Worm (Caenorhabditis elegans): ENCODE measurements around the gene haf-3.
"Not testable (repeated sequence)": the region's sequence is repeated elsewhere in the genome, so short reads cannot be mapped to it uniquely, and the experiment has no call there.

The haf-3 gene

DNA sequence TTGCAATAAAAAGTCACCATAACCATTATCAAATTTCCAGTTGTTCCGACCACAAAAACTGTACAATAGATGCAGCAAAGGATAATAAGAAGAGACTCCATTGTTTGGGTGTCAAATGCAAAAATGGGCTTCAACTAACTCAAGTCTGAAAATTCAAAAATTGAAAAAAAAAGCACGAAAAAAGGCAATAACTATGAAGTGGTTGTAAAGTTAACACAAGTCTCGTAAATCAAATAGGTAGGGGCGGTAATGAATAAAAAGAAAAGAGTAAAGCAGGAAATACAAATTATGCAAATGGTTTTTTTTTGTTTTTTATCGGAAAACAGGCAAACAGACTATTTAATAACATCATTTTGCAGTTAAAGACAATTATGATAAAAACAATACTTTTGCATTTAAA lies 41.4 kb upstream of the haf-3 start, which contains the start of gene srsx-38:
Gene srsx-38, minus strand, starts transcription at position 101 of the 400 bp plus-strand sequence.
- TF ChIP-seq ceh-63 (GFP tag; optimal IDR thresholded peaks at IDR 0.05); C34B4.2 (tag; optimal IDR thresholded peaks at IDR 0.05); rnt-1 (tag; optimal IDR thresholded peaks at IDR 0.05): not testable (repeated sequence)

DNA sequence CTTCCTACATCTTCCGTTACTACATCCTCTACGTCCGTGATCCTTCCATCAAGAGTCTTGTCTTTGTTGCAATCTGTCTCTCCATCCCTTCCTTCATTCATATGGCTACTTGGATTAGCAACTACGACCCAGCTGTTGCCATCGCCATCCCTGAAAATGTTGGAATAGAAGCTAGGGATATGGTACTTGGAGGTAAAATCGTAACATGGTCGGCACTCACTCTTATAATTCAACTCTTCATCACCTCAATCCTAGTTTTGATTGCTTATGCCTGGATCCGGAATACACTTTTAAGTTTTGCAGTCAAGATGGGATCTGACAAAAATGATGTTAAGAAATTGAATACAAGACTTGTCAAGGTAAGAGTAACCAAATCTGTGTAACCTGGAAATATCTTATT lies 37.8 kb upstream of the haf-3 start, which contains the start of gene T26E4.18:
Gene T26E4.18, minus strand, starts transcription at position 101 of the 400 bp plus-strand sequence.
- not testable (repeated sequence) for TF ChIP-seq dpl-1 (GFP tag; optimal IDR thresholded peaks at IDR 0.05); alr-1 (tag; optimal IDR thresholded peaks at IDR 0.05; ENCODE audit: borderline replicate concordance); sox-4 (tag; optimal IDR thresholded peaks at IDR 0.05)

DNA sequence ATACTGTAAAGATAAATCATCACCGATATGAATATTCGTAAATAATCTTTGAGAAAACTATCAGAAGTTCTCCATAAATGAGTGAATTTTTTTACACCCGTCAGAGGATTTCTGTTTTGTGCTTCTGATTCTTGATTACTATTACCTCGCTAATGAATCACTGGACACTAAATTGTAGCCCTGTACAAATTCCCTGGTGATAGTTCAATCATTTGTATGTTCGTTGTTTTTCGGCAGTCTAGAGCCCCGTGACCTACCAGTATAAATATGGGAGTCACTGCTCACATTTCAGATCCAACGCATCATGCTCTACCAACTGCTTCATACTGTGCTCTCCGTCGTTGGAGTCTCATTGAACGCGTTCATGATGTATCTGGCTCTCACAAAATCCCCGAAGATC lies 37.1 kb upstream of the haf-3 start, which contains the start of gene srd-27:
Gene srd-27, plus strand, starts transcription at position 301 of the 400 bp plus-strand sequence.
- TF ChIP-seq dsc-1, nhr-47, nhr-11 (tag; optimal IDR thresholded peaks at IDR 0.05): not testable (repeated sequence)

DNA sequence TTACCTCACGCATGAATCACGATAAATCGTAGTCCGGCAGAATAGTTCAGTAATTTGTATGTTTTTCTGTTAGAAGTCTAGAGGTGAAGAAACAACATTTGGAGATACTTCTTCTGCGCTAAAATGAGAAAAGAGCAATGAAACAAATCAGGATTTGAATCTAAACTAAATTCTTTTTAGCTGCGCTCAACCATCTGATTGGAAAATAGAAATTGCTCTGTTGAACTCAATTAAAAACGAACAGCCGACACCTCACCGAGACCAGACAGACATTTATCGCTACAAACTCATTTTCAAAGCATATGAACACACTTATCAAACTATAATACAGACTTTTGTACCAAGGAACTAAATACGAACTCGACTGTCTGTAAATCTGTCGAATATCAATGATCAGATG lies 36.7 kb upstream of the haf-3 start, which contains the start of gene T26E4.9:
Gene T26E4.9, minus strand, starts transcription at position 101 of the 400 bp plus-strand sequence.
- TF ChIP-seq nhr-90 (tag; optimal IDR thresholded peaks at IDR 0.05; ENCODE audit: poor library complexity); hlh-17 (GFP tag; optimal IDR thresholded peaks at IDR 0.05; ENCODE audit: borderline replicate concordance); C16A3.4 (tag; optimal IDR thresholded peaks at IDR 0.05): not testable (repeated sequence)

DNA sequence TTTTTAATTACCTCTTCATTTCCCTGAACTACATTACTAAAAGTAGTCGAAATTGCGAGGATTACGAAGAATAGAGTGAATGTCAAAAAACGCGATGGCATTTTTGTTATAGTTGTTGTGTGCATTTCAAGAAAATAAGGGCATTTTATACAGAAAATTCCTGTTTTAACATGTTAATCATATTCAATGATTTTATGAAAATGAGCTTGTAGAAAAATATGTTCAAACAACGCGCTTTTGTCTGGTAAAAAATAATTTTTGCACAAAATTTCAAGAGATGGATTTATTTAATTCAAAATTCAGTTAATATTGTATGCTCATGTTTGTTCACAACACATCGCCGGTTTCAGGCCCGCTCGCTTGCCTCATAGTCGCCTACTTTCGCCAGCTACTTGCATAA lies 32.1 kb upstream of the haf-3 start, which contains the start of gene T26E4.10:
Gene T26E4.10, minus strand, starts transcription at position 101 of the 400 bp plus-strand sequence.
- TF ChIP-seq C34B4.2 (tag; optimal IDR thresholded peaks at IDR 0.05) (no peak), nhr-71 (tag; optimal IDR thresholded peaks at IDR 0.05) (no peak), nhr-237 (tag; optimal IDR thresholded peaks at IDR 0.05) (no peak), ceh-63 (GFP tag; optimal IDR thresholded peaks at IDR 0.05) (no peak), unc-30 (tag; optimal IDR thresholded peaks at IDR 0.05) (no peak), skn-1 (tag; optimal IDR thresholded peaks at IDR 0.05) (no peak), ceh-8 (GFP tag; optimal IDR thresholded peaks at IDR 0.05) (no peak), unc-130 (tag; optimal IDR thresholded peaks at IDR 0.05) (no peak), ces-1 (GFP tag; optimal IDR thresholded peaks at IDR 0.05) (no peak), dsc-1 (tag; optimal IDR thresholded peaks at IDR 0.05) (no peak), lsy-2 (tag; optimal IDR thresholded peaks at IDR 0.05) (no peak), mab-9 (GFP tag; IDR thresholded peaks at IDR 0.05) (no peak), ceh-90 (tag; optimal IDR thresholded peaks at IDR 0.05) (no peak), nhr-12 (tag; optimal IDR thresholded peaks at IDR 0.05) (no peak), pag-3 (tag; optimal IDR thresholded peaks at IDR 0.05; ENCODE audit: borderline replicate concordance, insufficient read depth) (no peak), lir-3 (tag; optimal IDR thresholded peaks at IDR 0.05; ENCODE audit: poor library complexity) (no peak), tbx-2 (tag; optimal IDR thresholded peaks at IDR 0.05) (no peak)

DNA sequence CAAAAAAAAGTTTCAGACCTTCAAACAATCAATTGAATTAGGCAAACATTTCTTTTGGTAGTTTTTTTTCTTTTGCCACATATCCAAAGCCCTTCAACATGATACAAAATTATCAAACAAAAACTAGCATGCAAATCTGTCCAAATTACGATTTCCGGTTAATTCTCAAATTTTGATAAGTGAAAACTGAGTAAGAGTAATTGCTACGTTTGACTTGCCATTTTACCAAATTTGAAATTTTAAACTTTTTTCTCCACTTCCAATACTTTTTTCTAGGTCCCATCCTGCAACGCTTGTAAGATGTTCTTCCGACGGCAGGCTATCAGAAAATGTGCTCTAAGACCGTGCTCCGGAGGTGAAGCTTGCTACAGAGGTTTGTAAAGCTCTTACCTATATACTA lies 30.1 kb upstream of the haf-3 start, which contains the start of gene nhr-223:
Gene nhr-223, plus strand, starts transcription at position 301 of the 400 bp plus-strand sequence.
- TF ChIP-seq aly-2 (tag; optimal IDR thresholded peaks at IDR 0.05) (no peak), lir-3 (tag; optimal IDR thresholded peaks at IDR 0.05; ENCODE audit: poor library complexity) (no peak), unc-62 (GFP tag; optimal IDR thresholded peaks at IDR 0.05) (no peak), egl-13 (tag; optimal IDR thresholded peaks at IDR 0.05) (no peak), lin-39 (tag; optimal IDR thresholded peaks at IDR 0.05) (no peak), mep-1 (tag; optimal IDR thresholded peaks at IDR 0.05) (no peak)
